Worm (Caenorhabditis elegans) whole organism, L4 larva: Measurements from ENCODE around the gene btb-7.

Experiments used
- F37D6.2 ChIP-seq: sonication (generic microtip); optimal IDR thresholded peaks from 2 replicates; lab custom pipeline; 2016; ENCODE audit warnings: mild to moderate bottlenecking, missing genetic modification characterization, missing compliant biosample characterization
- T20F7.1 ChIP-seq: fragments of 200-800 bp; sonication (Bioruptor generic); optimal IDR thresholded peaks from 2 replicates; lab custom pipeline; 2018; ENCODE audit warnings: mild to moderate bottlenecking, missing genetic modification characterization, missing compliant biosample characterization
- T26A8.4 ChIP-seq: fragments of 200-800 bp; sonication (Bioruptor generic); IDR thresholded peaks from 2 replicates; pipeline ENCODE4 v1.3.6; 2022; ENCODE audit warnings: missing genetic modification characterization, missing compliant biosample characterization
- aha-1 ChIP-seq: fragments of 150-350 bp; peaks from one replicate; lab custom pipeline; 2014; ENCODE audit warnings: missing biosample characterization, missing genetic modification characterization
- ama-1 ChIP-seq: fragments of 150-350 bp; optimal IDR thresholded peaks from 2 replicates; lab custom pipeline; 2014; ENCODE audit warnings: inconsistent platforms, mixed read lengths
- ces-1 ChIP-seq: fragments of 150-350 bp; sonication (generic microtip); optimal IDR thresholded peaks from 4 replicates; lab custom pipeline; 2014; ENCODE audit warnings: missing biosample characterization, missing genetic modification reagents, missing genetic modification characterization
- daf-8 ChIP-seq: fragments of 200-800 bp; sonication (Bioruptor generic); IDR thresholded peaks from 2 replicates; pipeline ENCODE4 v1.3.6; 2022; ENCODE audit warnings: missing genetic modification characterization, missing compliant biosample characterization
- dmd-6 ChIP-seq: fragments of 200-800 bp; sonication (Bioruptor generic); IDR thresholded peaks from 2 replicates; pipeline ENCODE4 v1.3.6; 2022; ENCODE audit warnings: missing genetic modification reagents, missing genetic modification characterization, missing compliant biosample characterization
- dve-1 ChIP-seq: sonication (generic microtip); optimal IDR thresholded peaks from 2 replicates; lab custom pipeline; 2017; ENCODE audit warnings: antibody characterized with exemption, mild to moderate bottlenecking, missing genetic modification characterization, missing compliant biosample characterization; ENCODE audit not compliant: insufficient read depth
- egl-43 ChIP-seq: fragments of 200-800 bp; sonication (Bioruptor generic); IDR thresholded peaks from 2 replicates; pipeline ENCODE4 v1.3.6; 2022; ENCODE audit warnings: missing genetic modification reagents, missing genetic modification characterization, missing compliant biosample characterization
- hif-1 ChIP-seq, 2 experiments: sonication (generic microtip); optimal IDR thresholded peaks; 2 replicates each; lab custom pipeline; 2016 to 2017; ENCODE audit warnings: missing compliant biosample characterization in 2 of 2, missing genetic modification characterization in 2 of 2, missing genetic modification reagents in 2 of 2, missing genotype in 2 of 2, mild to moderate bottlenecking in 1 of 2
- hlh-11 ChIP-seq: fragments of 200-800 bp; sonication (Bioruptor generic); optimal IDR thresholded peaks from 2 replicates; lab custom pipeline; 2018; ENCODE audit warnings: mild to moderate bottlenecking, missing genetic modification characterization, missing compliant biosample characterization
- jun-1 ChIP-seq: fragments of 150-350 bp; optimal IDR thresholded peaks from 2 replicates; lab custom pipeline; 2014; ENCODE audit warnings: missing biosample characterization, missing genetic modification reagents, missing genetic modification characterization
- lin-13 ChIP-seq: fragments of 150-350 bp; optimal IDR thresholded peaks from 2 replicates; lab custom pipeline; 2014; ENCODE audit warnings: missing biosample characterization, missing genetic modification reagents, missing genetic modification characterization
- lin-29 ChIP-seq: fragments of 200-800 bp; sonication (Bioruptor generic); IDR thresholded peaks from 2 replicates; pipeline ENCODE4 v1.3.6; 2022; ENCODE audit warnings: missing genetic modification reagents, missing genetic modification characterization, missing compliant biosample characterization
- lir-3 ChIP-seq: sonication (generic microtip); optimal IDR thresholded peaks from 2 replicates; lab custom pipeline; 2016; ENCODE audit warnings: mild to moderate bottlenecking, missing genetic modification characterization, missing compliant biosample characterization
- lsy-2 ChIP-seq, 2 experiments: fragments of 150-350 bp in 1 of 2; sonication (generic microtip) in 1 of 2; optimal IDR thresholded peaks; 2 replicates each; lab custom pipeline; 2014 to 2017; ENCODE audit warnings: missing biosample characterization in 2 of 2, missing genetic modification characterization in 2 of 2
- madf-9 ChIP-seq: fragments of 200-800 bp; sonication (Bioruptor generic); conservative IDR thresholded peaks from 2 replicates; pipeline ENCODE4 v1.3.6; 2022; ENCODE audit warnings: missing genetic modification reagents, missing genetic modification characterization, missing compliant biosample characterization
- mdl-1 ChIP-seq, 2 experiments: fragments of 150-350 bp in 1 of 2; sonication (generic microtip) in 1 of 2; optimal IDR thresholded peaks; 2 replicates each; lab custom pipeline; 2014 to 2017; ENCODE audit warnings: missing biosample characterization in 2 of 2, missing genetic modification characterization in 2 of 2
- mxl-2 ChIP-seq: fragments of 200-800 bp; sonication (Bioruptor generic); conservative IDR thresholded peaks from 2 replicates; pipeline ENCODE4 v1.3.6; 2022; ENCODE audit warnings: missing genetic modification reagents, missing genetic modification characterization, missing compliant biosample characterization
- nhr-102 ChIP-seq: sonication (generic microtip); optimal IDR thresholded peaks from 2 replicates; lab custom pipeline; 2016; ENCODE audit warnings: mild to moderate bottlenecking, missing genetic modification characterization, moderate library complexity, missing compliant biosample characterization
- nhr-237 ChIP-seq: sonication (generic microtip); optimal IDR thresholded peaks from 2 replicates; lab custom pipeline; 2017; ENCODE audit warnings: missing biosample characterization, missing genetic modification characterization
- nhr-41 ChIP-seq: fragments of 200-800 bp; sonication (Bioruptor generic); IDR thresholded peaks from 2 replicates; pipeline ENCODE4 v1.3.6; 2022; ENCODE audit warnings: missing genetic modification reagents, missing genetic modification characterization, missing compliant biosample characterization
- nhr-48 ChIP-seq: sonication (generic microtip); optimal IDR thresholded peaks from 2 replicates; lab custom pipeline; 2016; ENCODE audit warnings: mild to moderate bottlenecking, missing genetic modification characterization, missing compliant biosample characterization
- nhr-76 ChIP-seq: fragments of 150-350 bp; optimal IDR thresholded peaks from 2 replicates; lab custom pipeline; 2014; ENCODE audit warnings: missing biosample characterization, missing genetic modification characterization
- pha-4 ChIP-seq, 2 experiments: fragments of 150-350 bp in 1 of 2; fragments of 200-800 bp in 1 of 2; sonication (Bioruptor generic) in 1 of 2; IDR thresholded peaks in 1 of 2; optimal IDR thresholded peaks in 1 of 2; 2 replicates each; pipeline versions ENCODE4 v1.3.6 to Lab custom; 2014 to 2022; ENCODE audit warnings: missing genetic modification characterization in 2 of 2, missing genetic modification reagents in 2 of 2, missing biosample characterization in 1 of 2, missing compliant biosample characterization in 1 of 2
- pqm-1 ChIP-seq: sonication (generic microtip); optimal IDR thresholded peaks from 2 replicates; lab custom pipeline; 2017; ENCODE audit warnings: missing biosample characterization, missing genetic modification characterization
- skn-1 ChIP-seq: fragments of 150-350 bp; optimal IDR thresholded peaks from 2 replicates; lab custom pipeline; 2014; ENCODE audit warnings: missing biosample characterization, missing genetic modification characterization
- snpc-4 ChIP-seq: fragments of 150-350 bp; optimal IDR thresholded peaks from 2 replicates; lab custom pipeline; 2014; ENCODE audit warnings: missing biosample characterization, missing genetic modification characterization
- tra-1 ChIP-seq: fragments of 200-800 bp; sonication (Bioruptor generic); IDR thresholded peaks from 2 replicates; pipeline ENCODE4 v1.3.6; 2022; ENCODE audit warnings: missing genetic modification reagents, missing genetic modification characterization, missing compliant biosample characterization
- unc-62 ChIP-seq, 3 experiments: fragments of 150-350 bp in 1 of 3; sonication (generic microtip); optimal IDR thresholded peaks in 2 of 3; peaks in 1 of 3; 1 replicate in 1 of 3; 2 replicates in 2 of 3; lab custom pipeline; 2014 to 2017; ENCODE audit warnings: missing biosample characterization in 3 of 3, missing genetic modification characterization in 3 of 3, missing genetic modification reagents in 3 of 3, missing genotype in 1 of 3
- zfp-2 ChIP-seq: sonication (generic microtip); optimal IDR thresholded peaks from 2 replicates; lab custom pipeline; 2016; ENCODE audit warnings: mild to moderate bottlenecking, missing genetic modification characterization, missing compliant biosample characterization
- ztf-11 ChIP-seq: fragments of 150-350 bp; optimal IDR thresholded peaks from 2 replicates; lab custom pipeline; 2014; ENCODE audit warnings: missing biosample characterization, missing genetic modification characterization

The btb-7 gene

ce11 chrII:1756582-1756981 lies 43.5 kb downstream of the btb-7 start, which contains the start of gene fbxb-53:
fbxb-53 (plus strand) TSS chrII:1756882.
- TF ChIP-seq mxl-2 (GFP tag; lab: Robert Waterston, UW) (no peak), unc-62 (GFP tag; optimal IDR thresholded peaks at IDR 0.05 in 1 of 2; lab: Kevin White, UChicago) (peak in 1 of 2 experiments; percentile 31), unc-62 (tag; optimal IDR thresholded peaks at IDR 0.05; lab: Kevin White, UChicago) (no peak)

- TF ChIP-seq ama-1 (lab: Kevin White, UChicago) (no peak), aha-1 (tag; lab: Kevin White, UChicago) (peak; percentile 7)
Observed at ce11 chrII:1757033-1757432, 44.0 kb downstream of the btb-7 start, which contains the start of gene F36H5.10. F36H5.10 (plus strand) TSS chrII:1757333.

- TF ChIP-seq dmd-6 (GFP tag; lab: Robert Waterston, UW) (no peak), madf-9 (GFP tag; lab: Robert Waterston, UW) (no peak), lir-3 (tag; lab: Kevin White, UChicago) (no peak), nhr-48 (tag; lab: Kevin White, UChicago) (no peak), lin-29 (GFP tag; lab: Robert Waterston, UW) (no peak), tra-1 (GFP tag; lab: Robert Waterston, UW) (no peak), mdl-1 (tag; optimal IDR thresholded peaks at IDR 0.05; lab: Kevin White, UChicago) (no peak), hif-1 (tag; optimal IDR thresholded peaks at IDR 0.05; lab: Kevin White, UChicago) (no peak), nhr-237 (no peak), ztf-11 (tag; lab: Kevin White, UChicago) (no peak), F37D6.2 (no peak), pqm-1 (tag; lab: Kevin White, UChicago) (no peak), pha-4 (GFP tag; IDR thresholded peaks at IDR 0.05; lab: Robert Waterston, UW) (no peak), pha-4 (tag; optimal IDR thresholded peaks at IDR 0.05; lab: Kevin White, UChicago) (no peak), nhr-76 (tag; lab: Kevin White, UChicago) (no peak), lsy-2 (tag; optimal IDR thresholded peaks at IDR 0.05; lab: Kevin White, UChicago) (no peak), nhr-41 (GFP tag; lab: Robert Waterston, UW) (no peak), lin-13 (GFP tag; lab: Kevin White, UChicago) (no peak), egl-43 (GFP tag; lab: Robert Waterston, UW) (no peak)
Observed at ce11 chrII:1759602-1760001, 46.6 kb downstream of the btb-7 start, which contains the start of gene F36H5.18. F36H5.18 (plus strand) TSS chrII:1759902.

ce11 chrII:1761564-1761963 lies 48.5 kb downstream of the btb-7 start, which contains the start of gene F36H5.4:
F36H5.4 (plus strand) TSS chrII:1761864.
- no peak for TF ChIP-seq hlh-11 (tag; lab: Kevin White, UChicago)
- no peak for TF ChIP-seq nhr-102 (tag; lab: Kevin White, UChicago)
- no peak for TF ChIP-seq snpc-4
- no peak for TF ChIP-seq tra-1 (GFP tag; lab: Robert Waterston, UW)
- TF ChIP-seq zfp-2: no peak
- no peak for TF ChIP-seq daf-8 (GFP tag; lab: Robert Waterston, UW)
- no peak for TF ChIP-seq skn-1
- TF ChIP-seq pqm-1 (tag; lab: Kevin White, UChicago): no peak
- TF ChIP-seq T26A8.4 (GFP tag; lab: Robert Waterston, UW): no peak
- TF ChIP-seq unc-62 (GFP tag; optimal IDR thresholded peaks at IDR 0.05 in 1 of 2; lab: Kevin White, UChicago): no peak
- TF ChIP-seq unc-62 (tag; optimal IDR thresholded peaks at IDR 0.05; lab: Kevin White, UChicago): no peak
- no peak for TF ChIP-seq T20F7.1 (GFP tag; lab: Kevin White, UChicago)
- TF ChIP-seq jun-1 (tag; lab: Kevin White, UChicago): no peak
- no peak for TF ChIP-seq dve-1

- TF ChIP-seq aha-1 (tag; lab: Kevin White, UChicago) (peak; percentile 55), ces-1 (GFP tag; lab: Kevin White, UChicago) (no peak)
- TF ChIP-seq, all 104 proteins: peak for 1
Observed at ce11 chrII:1763072-1763471, 50.0 kb downstream of the btb-7 start, which contains the start of gene math-28. math-28 (plus strand) TSS chrII:1763372.
